Worm (Caenorhabditis elegans) whole organism, late embryonic: Measurements from ENCODE around the gene sre-5.

Source experiments
- ama-1 ChIP-seq: fragments of 150-350 bp; optimal IDR thresholded peaks from 2 replicates; lab custom pipeline; 2014
- ceh-24 ChIP-seq: sonication (generic microtip); optimal IDR thresholded peaks from 2 replicates; lab custom pipeline; 2016; ENCODE audit warnings: mild to moderate bottlenecking, missing genetic modification characterization, missing compliant biosample characterization
- hlh-13 ChIP-seq: fragments of 200-800 bp; sonication (Bioruptor generic); optimal IDR thresholded peaks from 2 replicates; lab custom pipeline; 2018; ENCODE audit warnings: mild to moderate bottlenecking, missing genetic modification characterization, missing compliant biosample characterization
- hlh-30 ChIP-seq: sonication (generic microtip); optimal IDR thresholded peaks from 2 replicates; lab custom pipeline; 2017; ENCODE audit warnings: antibody characterized with exemption, missing genetic modification characterization, missing compliant biosample characterization; ENCODE audit not compliant: insufficient read depth
- nfya-1 ChIP-seq: sonication (generic microtip); optimal IDR thresholded peaks from 2 replicates; lab custom pipeline; 2017; ENCODE audit warnings: missing genetic modification characterization, mild to moderate bottlenecking, missing compliant biosample characterization, antibody characterized with exemption, moderate library complexity
- nhr-11 ChIP-seq: fragments of 150-350 bp; optimal IDR thresholded peaks from 2 replicates; lab custom pipeline; 2014; ENCODE audit warnings: missing biosample characterization, missing genetic modification characterization
- pqm-1 ChIP-seq: sonication (generic microtip); optimal IDR thresholded peaks from 2 replicates; lab custom pipeline; 2016; ENCODE audit warnings: missing genetic modification characterization, missing compliant biosample characterization

DNA sequence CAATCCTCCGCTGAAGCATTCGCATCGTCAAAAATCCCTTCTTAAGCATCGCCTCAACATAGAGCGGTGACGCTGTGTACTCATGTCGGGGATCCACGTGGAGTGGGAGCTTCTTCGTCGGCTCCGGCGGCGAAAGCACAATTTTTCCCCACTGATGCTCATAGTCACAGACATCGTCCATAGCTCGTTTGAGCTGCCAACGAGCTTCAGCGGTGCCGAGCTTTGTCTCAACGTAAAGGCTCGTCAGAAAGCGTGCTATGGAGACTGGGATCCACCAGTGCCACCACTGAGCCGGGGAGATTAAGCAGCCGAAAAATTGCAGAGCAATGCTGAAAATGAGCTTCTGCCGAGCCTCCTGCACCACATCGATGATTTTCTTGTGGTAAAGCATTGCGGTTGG, 25.8 kb downstream of the sre-5 start:
- TF ChIP-seq nfya-1 = no peak
- no peak for TF ChIP-seq ceh-24 (tag; lab: Kevin White, UChicago)
- no peak for TF ChIP-seq hlh-13 (GFP tag; lab: Kevin White, UChicago)
- TF ChIP-seq hlh-30 = no peak
- no peak for TF ChIP-seq nhr-11
- no peak for TF ChIP-seq pqm-1 (tag; lab: Kevin White, UChicago)
- no peak for TF ChIP-seq ama-1
